Fruit fly (Drosophila melanogaster) ovary, adult (tissue): Measurements from ENCODE around the gene loaf.

Experiments used
- CG17801 ChIP-seq: fragments of 200-800 bp; optimal IDR thresholded peaks from 2 replicates; lab custom pipeline; 2019; ENCODE audit warnings: missing biosample characterization, mild to moderate bottlenecking, missing genetic modification characterization, moderate library complexity; ENCODE audit not compliant: partially characterized antibody

The loaf gene

DNA sequence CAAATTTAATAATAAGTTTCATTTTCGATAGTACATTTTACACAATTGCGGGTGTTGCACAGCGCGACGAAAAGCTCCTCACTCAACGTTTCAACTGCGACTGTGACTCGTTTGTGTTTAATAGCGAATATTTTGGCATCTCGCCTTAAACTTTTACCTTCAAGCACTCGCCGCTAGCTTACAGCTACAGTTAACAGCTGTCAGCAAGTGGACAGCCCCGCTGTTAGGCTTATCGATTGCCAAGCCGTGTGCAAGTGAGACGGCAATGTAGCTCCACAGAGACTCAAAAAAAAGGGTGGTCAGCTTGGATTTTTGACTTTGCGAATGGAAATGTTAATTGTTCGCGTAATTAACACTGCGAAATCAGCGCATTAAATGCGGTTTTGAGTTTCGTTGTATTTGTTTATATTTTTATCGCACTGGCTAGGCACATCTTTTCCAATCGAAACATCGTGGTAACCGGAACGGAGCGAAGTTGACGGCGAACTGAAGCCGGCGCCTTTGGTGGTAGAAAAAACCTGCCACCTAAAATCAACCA is at the start of gene loaf:
Gene loaf (minus strand): TSS at position 488 of the 538 bp plus-strand sequence.
- TF ChIP-seq CG17801 = no peak

dm6 chr3L:11815220-11815797 is 49.3 kb upstream of the loaf start, which contains the start of gene CG14130:
Gene CG14130 (plus strand): TSS chr3L:11815444.
- peak; percentile 12 for TF ChIP-seq CG17801

DNA sequence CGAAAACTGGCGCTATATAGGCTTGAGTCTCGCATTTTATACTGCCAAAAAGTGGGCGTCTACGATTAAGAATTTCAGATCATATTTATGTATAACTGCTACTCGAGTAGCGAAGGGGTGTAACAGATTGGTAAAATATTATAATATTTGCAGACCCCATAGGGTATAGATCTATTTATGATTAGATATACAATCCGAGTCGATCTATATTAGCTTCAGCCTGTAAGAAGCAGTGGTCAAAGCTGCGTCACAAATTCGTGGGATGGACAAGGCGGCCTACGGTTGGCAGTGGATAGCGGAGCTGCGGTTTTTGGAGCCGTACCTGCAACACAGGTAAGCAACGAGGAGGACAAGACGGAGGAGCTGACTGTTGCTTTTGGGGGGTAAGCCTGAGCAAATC is 48.7 kb upstream of the loaf start, which contains the start of gene Cubn2:
Gene Cubn2 (minus strand): TSS at position 101 of the 400 bp plus-strand sequence.
- no peak for TF ChIP-seq CG17801

DNA sequence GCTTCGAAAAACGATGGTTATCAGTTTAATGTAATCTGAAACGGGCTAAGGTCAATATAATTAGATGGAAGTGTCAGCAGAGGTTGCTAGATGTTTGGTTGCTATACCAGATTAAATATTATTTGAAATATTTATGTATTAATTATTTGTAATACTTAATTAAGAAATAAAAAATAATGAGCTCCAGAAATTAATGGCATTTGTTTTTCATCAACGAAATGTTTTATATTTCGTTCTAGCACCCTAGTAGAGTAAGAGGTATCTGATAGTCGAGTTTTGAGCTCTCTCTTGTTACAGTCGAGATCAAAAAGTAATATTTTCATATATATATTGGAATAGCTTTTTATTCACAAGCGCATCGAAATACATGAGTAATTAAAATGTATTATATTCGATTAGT is 35.6 kb upstream of the loaf start:
- TF ChIP-seq CG17801 = no peak

DNA sequence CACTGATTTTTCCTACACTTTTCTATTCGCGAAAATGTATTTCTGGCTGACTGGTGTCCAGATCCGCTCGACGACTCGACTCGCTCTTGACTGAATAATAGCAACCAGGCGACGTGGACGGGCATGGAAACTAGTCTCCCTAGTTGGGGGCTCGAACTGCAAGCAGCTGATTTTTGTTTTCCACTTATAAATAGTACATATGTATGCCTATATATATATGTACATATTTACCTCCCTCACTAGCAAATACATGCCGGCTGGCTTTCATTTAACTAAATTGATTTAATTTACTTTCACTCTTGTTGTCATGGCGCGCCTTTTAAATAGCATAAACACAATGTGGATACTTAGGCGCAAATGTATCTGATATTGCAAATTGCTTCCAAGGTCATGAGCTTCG is 34.8 kb upstream of the loaf start, which contains the start of gene Gcat:
Gene Gcat (minus strand): TSS at position 101 of the 400 bp plus-strand sequence.
- TF ChIP-seq CG17801 = no peak

DNA sequence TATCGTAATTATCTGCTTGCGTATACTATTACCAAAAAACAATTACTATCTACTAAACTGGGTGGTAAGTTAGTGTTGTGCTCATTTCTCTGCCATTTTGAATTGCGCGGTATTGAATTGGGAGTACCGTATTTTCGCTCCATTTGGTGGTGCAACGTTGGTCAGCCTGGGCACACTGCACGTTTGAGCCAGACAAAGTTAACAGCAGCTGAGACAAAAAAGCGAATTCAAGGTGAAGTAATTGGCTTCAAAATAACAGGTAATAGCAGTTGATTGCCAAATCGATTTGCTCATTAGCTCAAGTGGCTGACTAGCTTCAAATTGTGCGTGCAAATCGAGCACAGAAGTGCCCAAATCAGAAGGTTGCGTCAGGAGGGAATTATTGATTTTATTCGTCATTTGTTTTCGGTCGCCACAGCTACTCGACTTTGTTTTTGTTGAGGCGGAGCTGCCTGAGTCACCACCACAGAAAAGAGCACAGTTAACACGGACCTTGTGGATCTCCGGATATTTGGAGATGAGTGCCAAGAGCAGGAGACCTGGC is 29.5 kb upstream of the loaf start, which contains the start of gene Klp68D:
Gene Klp68D (plus strand): TSS at position 175 of the 544 bp plus-strand sequence.
- no peak for TF ChIP-seq CG17801

- TF ChIP-seq CG17801 = no peak
Observed at dm6 chr3L:11793233-11793800, 27.3 kb upstream of the loaf start, which contains the start of the genes twy and CG10907. Gene twy (minus strand): TSS chr3L:11793283. Gene CG10907 (plus strand): TSS chr3L:11793514.

DNA sequence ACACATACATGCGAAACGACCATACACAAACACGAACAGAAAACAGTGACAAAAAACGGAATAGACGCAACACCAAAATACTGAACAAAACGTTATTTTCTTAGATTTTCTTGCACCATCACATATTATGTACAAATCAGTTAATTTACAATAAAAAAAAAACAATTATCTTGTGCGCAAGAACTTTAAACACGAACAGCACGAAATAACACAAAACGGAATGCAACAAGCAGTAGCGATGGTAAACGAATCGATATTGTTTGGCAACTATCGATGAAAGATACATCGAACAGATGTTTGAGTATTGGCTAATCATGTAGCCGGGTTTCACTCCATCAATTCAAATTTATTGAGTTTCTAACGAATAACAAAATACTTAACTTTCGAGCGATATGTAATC is 23.8 kb upstream of the loaf start, which contains the start of gene Pi3K68D:
Gene Pi3K68D (minus strand): TSS at position 241 of the 400 bp plus-strand sequence.
- TF ChIP-seq CG17801 = peak; percentile 21

DNA sequence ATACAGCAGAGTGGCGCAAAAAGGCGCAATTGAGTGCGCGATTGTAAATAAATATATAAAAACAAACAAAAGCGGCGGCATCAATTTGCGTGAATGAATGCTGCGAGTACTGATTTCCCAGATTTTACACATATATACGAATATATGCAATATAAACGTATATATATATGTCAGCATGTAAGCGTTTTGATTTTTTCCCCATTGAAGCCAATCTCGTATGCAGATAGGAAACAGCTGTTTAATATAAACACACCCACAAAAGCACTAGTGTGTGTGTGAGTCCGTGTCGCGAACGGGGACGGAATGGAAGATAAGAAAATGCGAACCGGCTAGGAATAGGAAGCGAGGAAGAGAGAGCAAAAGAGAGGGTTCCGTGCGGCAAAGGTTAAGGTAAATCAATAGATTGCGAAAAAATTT is 23.0 kb upstream of the loaf start:
- TF ChIP-seq CG17801 = no peak

- TF ChIP-seq CG17801 = no peak
Observed at dm6 chr3L:11788195-11788594, 22.2 kb upstream of the loaf start.

dm6 chr3L:11785291-11785690 is 19.3 kb upstream of the loaf start:
- TF ChIP-seq CG17801 = no peak

DNA sequence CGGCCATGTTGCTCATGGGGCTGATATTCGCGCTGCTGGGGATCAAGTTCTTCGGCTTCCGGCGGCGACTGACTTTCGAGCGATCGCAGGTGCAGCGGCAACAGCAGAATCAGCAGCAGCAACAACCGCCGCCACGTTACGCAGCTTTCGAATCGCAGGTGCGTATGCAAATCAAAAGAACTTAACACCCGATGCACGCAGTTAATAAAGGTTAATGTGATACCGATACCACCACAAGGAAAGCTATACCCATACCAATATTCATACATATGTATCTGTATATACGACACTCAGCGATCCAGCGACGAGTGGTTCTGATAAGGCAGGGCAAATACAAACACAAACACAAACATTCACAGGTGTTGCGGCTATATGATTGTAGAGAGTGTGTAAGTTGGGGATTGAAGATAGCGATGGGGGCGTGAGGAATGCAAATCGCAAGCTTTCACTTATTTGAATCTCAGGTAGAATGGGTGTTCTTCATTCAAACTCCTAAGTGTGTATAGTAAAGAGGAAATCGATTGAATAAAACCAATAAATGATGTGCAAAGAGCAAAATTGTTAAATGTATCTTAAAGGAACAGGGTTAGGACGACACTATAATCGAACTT is 11.5 kb upstream of the loaf start:
- TF ChIP-seq CG17801 = peak; percentile 23

- no peak for TF ChIP-seq CG17801
Observed at dm6 chr3L:11776731-11777130, 10.7 kb upstream of the loaf start, which contains the start of gene CG14131. Gene CG14131 (plus strand): TSS chr3L:11777073.

- no peak for TF ChIP-seq CG17801
Observed at dm6 chr3L:11774401-11774800, 8.4 kb upstream of the loaf start, which contains the start of gene Tim13. Gene Tim13 (minus strand): TSS chr3L:11774501.

DNA sequence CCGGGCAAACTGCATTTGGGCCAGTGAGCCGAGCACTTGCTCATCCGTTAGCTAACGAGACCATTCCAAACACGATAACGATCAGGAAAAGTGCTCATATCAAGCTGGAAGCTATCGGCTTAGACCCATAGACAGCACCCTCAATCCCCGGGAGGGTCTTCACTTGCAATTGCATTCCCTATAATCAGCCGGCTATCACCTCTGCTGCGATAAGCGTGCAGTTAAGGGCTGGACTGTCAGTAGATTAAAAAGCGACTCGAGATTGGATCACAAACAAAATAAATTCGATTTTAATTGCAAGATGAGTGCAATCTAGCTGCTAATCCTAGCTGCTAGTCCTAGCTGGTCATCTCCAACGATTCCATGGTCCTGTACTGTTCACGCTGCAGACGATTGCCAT is 7.8 kb upstream of the loaf start:
- no peak for TF ChIP-seq CG17801

DNA sequence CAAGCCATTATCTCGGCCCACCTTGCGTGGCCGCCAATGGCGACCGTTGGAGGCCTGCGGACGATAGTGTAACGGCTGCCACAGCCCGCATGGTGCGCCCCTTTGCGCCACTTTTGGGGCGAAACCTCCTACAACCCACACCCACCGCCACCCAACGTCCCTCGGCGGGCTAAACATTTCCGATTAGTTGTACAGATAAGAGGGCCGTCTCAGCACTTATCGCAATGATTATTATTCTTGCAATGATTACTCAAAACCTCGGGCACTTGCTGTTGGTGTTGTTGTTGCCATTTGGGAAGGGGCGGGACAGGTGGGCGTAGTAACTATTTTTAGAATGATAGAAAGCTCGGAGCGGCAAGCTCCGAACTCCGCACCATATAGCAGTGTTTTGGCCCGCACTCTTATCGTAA is 6.6 kb upstream of the loaf start:
- no peak for TF ChIP-seq CG17801

DNA sequence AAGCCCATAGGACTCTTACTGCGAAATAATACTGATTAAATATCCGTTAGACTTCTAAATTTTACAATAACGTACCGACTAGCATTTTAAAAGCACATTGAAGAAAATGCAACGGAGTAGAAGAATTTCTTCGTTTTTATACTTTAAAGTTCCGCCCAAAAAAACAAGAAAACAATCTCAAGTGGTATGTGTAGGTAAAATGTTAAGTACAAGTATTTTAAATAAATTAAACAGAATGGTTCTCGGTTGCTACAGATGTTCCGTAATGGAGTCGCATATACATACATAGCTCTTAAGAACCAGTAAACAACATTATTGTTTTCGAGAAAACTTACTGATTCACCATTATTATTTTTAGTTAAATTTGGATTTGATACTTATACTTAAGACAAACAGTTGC is 6.1 kb upstream of the loaf start, which contains the start of gene Muc68D:
Gene Muc68D (minus strand): TSS at position 101 of the 400 bp plus-strand sequence.
- TF ChIP-seq CG17801 = no peak
